Worm (Caenorhabditis elegans) whole organism, late embryonic: Measurements from ENCODE around the gene msp-31.
"Not testable (repeated sequence)": the region's sequence is repeated elsewhere in the genome, so short reads cannot be mapped to it uniquely, and the experiment has no call there.

Source experiments
- ama-1 ChIP-seq: fragments of 150-350 bp; optimal IDR thresholded peaks from 2 replicates; lab custom pipeline; 2014
- nfya-1 ChIP-seq: sonication (generic microtip); optimal IDR thresholded peaks from 2 replicates; lab custom pipeline; 2017; ENCODE audit warnings: missing genetic modification characterization, mild to moderate bottlenecking, missing compliant biosample characterization, antibody characterized with exemption, moderate library complexity

ce11 chrII:4932727-4933126 is 16.4 kb upstream of the msp-31 start, which contains the start of gene msp-152:
- TF ChIP-seq ama-1 (lab: Kevin White, UChicago); nfya-1 (tag; lab: Kevin White, UChicago): not testable (repeated sequence)
